Fruit fly (Drosophila melanogaster) whole organism, embryonic: ENCODE data around the gene eIF2Bepsilon.
A peak's percentile ranks its signal among the peaks of the same experiment; 100 is the strongest.

Experiments used
- Atf3 ChIP-seq: fragments of 200-800 bp; sonication (Bioruptor generic); optimal IDR thresholded peaks from 3 replicates; lab custom pipeline; 2016; ENCODE audit warnings: missing biosample characterization, missing genetic modification characterization
- CG10462 ChIP-seq: fragments of 200-800 bp; sonication (Bioruptor generic); optimal IDR thresholded peaks from 2 replicates; lab custom pipeline; 2016; ENCODE audit warnings: missing biosample characterization, missing genetic modification characterization
- CG10979 ChIP-seq: fragments of 200-800 bp; sonication (Bioruptor generic); optimal IDR thresholded peaks from 2 replicates; lab custom pipeline; 2018; ENCODE audit warnings: missing biosample characterization, mild to moderate bottlenecking, missing genetic modification characterization, moderate library complexity
- CG11504 ChIP-seq: fragments of 200-800 bp; sonication (Bioruptor generic); optimal IDR thresholded peaks from 3 replicates; lab custom pipeline; 2019; ENCODE audit warnings: missing biosample characterization, mild to moderate bottlenecking, missing genetic modification characterization, moderate library complexity
- CG13123 ChIP-seq: fragments of 200-800 bp; sonication (Bioruptor generic); optimal IDR thresholded peaks from 2 replicates; lab custom pipeline; 2016; ENCODE audit warnings: missing biosample characterization, missing genetic modification characterization
- CG13296 ChIP-seq: fragments of 200-800 bp; sonication (Bioruptor generic); optimal IDR thresholded peaks from 3 replicates; lab custom pipeline; 2018; ENCODE audit warnings: missing biosample characterization, mild to moderate bottlenecking, missing genetic modification characterization
- CG13624 ChIP-seq: fragments of 200-800 bp; sonication (Bioruptor generic); optimal IDR thresholded peaks from 2 replicates; lab custom pipeline; 2016; ENCODE audit warnings: missing biosample characterization, missing genetic modification characterization
- CG14050 ChIP-seq: fragments of 200-800 bp; sonication (Bioruptor generic); IDR thresholded peaks from 3 replicates; pipeline ENCODE4 v1.3.6; 2022; ENCODE audit warnings: missing biosample characterization, missing genetic modification characterization
- CG14860 ChIP-seq: fragments of 200-800 bp; sonication (Bioruptor generic); IDR thresholded peaks from 3 replicates; pipeline ENCODE4 v1.3.6; 2022; ENCODE audit warnings: missing biosample characterization, missing genetic modification characterization; ENCODE audit not compliant: partially characterized antibody
- CG17385 ChIP-seq: fragments of 200-800 bp; sonication (Bioruptor generic); optimal IDR thresholded peaks from 3 replicates; lab custom pipeline; 2018; ENCODE audit warnings: missing biosample characterization, mild to moderate bottlenecking, missing genetic modification characterization
- CG2129 ChIP-seq: fragments of 200-800 bp; sonication (Bioruptor generic); IDR thresholded peaks from 2 replicates; pipeline ENCODE4 v1.3.6; 2022; ENCODE audit warnings: missing biosample characterization, missing genetic modification characterization; ENCODE audit not compliant: partially characterized antibody
- CG4328 ChIP-seq: fragments of 200-800 bp; sonication (Bioruptor generic); optimal IDR thresholded peaks from 3 replicates; lab custom pipeline; 2017; ENCODE audit warnings: missing biosample characterization, missing genetic modification reagents, missing genetic modification characterization
- CG6689 ChIP-seq: fragments of 200-800 bp; sonication (Bioruptor generic); IDR thresholded peaks from 2 replicates; pipeline ENCODE4 v1.3.6; 2022; ENCODE audit warnings: missing biosample characterization, missing genetic modification characterization
- CG6854 ChIP-seq: fragments of 200-800 bp; sonication (Bioruptor generic); optimal IDR thresholded peaks from 3 replicates; lab custom pipeline; 2017; ENCODE audit warnings: missing biosample characterization, mild to moderate bottlenecking, missing genetic modification characterization
- CG7372 ChIP-seq: fragments of 200-800 bp; sonication (Bioruptor generic); IDR thresholded peaks from 2 replicates; pipeline ENCODE4 v1.3.6; 2022; ENCODE audit warnings: missing biosample characterization, missing genetic modification characterization
- CG7839 ChIP-seq: fragments of 200-800 bp; sonication (Bioruptor generic); optimal IDR thresholded peaks from 3 replicates; lab custom pipeline; 2018; ENCODE audit warnings: missing biosample characterization, mild to moderate bottlenecking, missing genetic modification characterization, moderate library complexity
- CG9215 ChIP-seq: fragments of 200-800 bp; sonication (Bioruptor generic); IDR thresholded peaks from 2 replicates; pipeline ENCODE4 v1.3.6; 2022; ENCODE audit warnings: missing biosample characterization, missing genetic modification characterization
- Dip3 ChIP-seq: fragments of 200-800 bp; sonication (Bioruptor generic); optimal IDR thresholded peaks from 3 replicates; lab custom pipeline; 2016; ENCODE audit warnings: missing biosample characterization, missing genetic modification characterization
- E2f1 ChIP-seq: fragments of 200-800 bp; sonication (Bioruptor generic); IDR thresholded peaks from 2 replicates; pipeline ENCODE4 v1.3.6; 2022; ENCODE audit warnings: missing biosample characterization, missing genetic modification characterization
- HmgD ChIP-seq: fragments of 200-800 bp; sonication (Bioruptor generic); optimal IDR thresholded peaks from 3 replicates; lab custom pipeline; 2016; ENCODE audit warnings: missing biosample characterization, missing genetic modification characterization
- Jarid2 ChIP-seq: fragments of 200-800 bp; sonication (Bioruptor generic); optimal IDR thresholded peaks from 3 replicates; lab custom pipeline; 2017; ENCODE audit warnings: mild to moderate bottlenecking, missing biosample characterization, missing genetic modification reagents, missing genetic modification characterization
- Med ChIP-seq: fragments of 200-800 bp; sonication (Bioruptor generic); peaks from one replicate; lab custom pipeline; 2016; ENCODE audit warnings: missing biosample characterization, missing genetic modification characterization, mild to moderate bottlenecking, inconsistent platforms, moderate library complexity
- Nf-YC ChIP-seq: fragments of 200-800 bp; optimal IDR thresholded peaks from 3 replicates; lab custom pipeline; 2019; ENCODE audit warnings: missing biosample characterization, mild to moderate bottlenecking, missing genetic modification characterization, moderate library complexity
- Ptx1 ChIP-seq: fragments of 200-800 bp; sonication (Bioruptor generic); IDR thresholded peaks from 2 replicates; pipeline ENCODE4 v1.3.6; 2022; ENCODE audit warnings: missing biosample characterization, missing genetic modification characterization
- Sry-δ ChIP-seq: fragments of 200-800 bp; sonication (Bioruptor generic); optimal IDR thresholded peaks from 2 replicates; lab custom pipeline; 2016; ENCODE audit warnings: missing biosample characterization, missing genetic modification characterization
- Ssrp ChIP-seq: fragments of 200-800 bp; sonication (Bioruptor generic); optimal IDR thresholded peaks from 2 replicates; lab custom pipeline; 2018; ENCODE audit warnings: missing biosample characterization, mild to moderate bottlenecking, missing genetic modification characterization, moderate library complexity
- Trl ChIP-seq, 3 experiments: fragments of >200 bp in 2 of 3; fragments of 200-800 bp in 1 of 3; sonication (Bioruptor generic) in 1 of 3; optimal IDR thresholded peaks; 2 replicates in 1 of 3; 3 replicates in 2 of 3; lab custom pipeline; 2016 to 2017; ENCODE audit warnings: missing biosample characterization in 1 of 3, missing genetic modification characterization in 1 of 3
- Usf ChIP-seq: fragments of 200-800 bp; sonication (Bioruptor generic); optimal IDR thresholded peaks from 2 replicates; lab custom pipeline; 2017; ENCODE audit warnings: missing genotype, missing biosample characterization, missing genetic modification characterization
- az2 ChIP-seq: fragments of 200-800 bp; sonication (Bioruptor generic); optimal IDR thresholded peaks from 3 replicates; lab custom pipeline; 2016; ENCODE audit warnings: missing biosample characterization, missing genetic modification characterization
- br ChIP-seq: fragments of >200 bp; optimal IDR thresholded peaks from 2 replicates; lab custom pipeline; 2017
- bsh ChIP-seq, 2 experiments: fragments of 200-800 bp; sonication (Bioruptor generic); optimal IDR thresholded peaks; 2 replicates each; lab custom pipeline; 2017 to 2018; ENCODE audit warnings: mild to moderate bottlenecking in 2 of 2, missing biosample characterization in 2 of 2, missing genetic modification characterization in 2 of 2, moderate library complexity in 1 of 2
- caup ChIP-seq: fragments of 200-800 bp; sonication (Bioruptor generic); optimal IDR thresholded peaks from 3 replicates; lab custom pipeline; 2017; ENCODE audit warnings: missing biosample characterization, mild to moderate bottlenecking, missing genetic modification characterization, moderate library complexity; ENCODE audit not compliant: severe bottlenecking
- cwo ChIP-seq: fragments of 200-800 bp; sonication (Bioruptor generic); optimal IDR thresholded peaks from 3 replicates; lab custom pipeline; 2017; ENCODE audit warnings: missing biosample characterization, missing genetic modification characterization, mild to moderate bottlenecking, moderate library complexity, missing genetic modification reagents
- dati ChIP-seq: fragments of 200-800 bp; sonication (Bioruptor generic); IDR thresholded peaks from 2 replicates; pipeline ENCODE4 v1.3.6; 2022; ENCODE audit warnings: missing biosample characterization, missing genetic modification characterization
- dm ChIP-seq: fragments of 200-800 bp; sonication (Bioruptor generic); optimal IDR thresholded peaks from 3 replicates; lab custom pipeline; 2016; ENCODE audit warnings: missing biosample characterization, missing genetic modification characterization
- hkb ChIP-seq, 2 experiments: fragments of 200-800 bp in 1 of 2; fragments of >200 bp in 1 of 2; sonication (Bioruptor generic) in 1 of 2; IDR thresholded peaks in 1 of 2; optimal IDR thresholded peaks in 1 of 2; 2 replicates each; pipeline versions ENCODE4 v1.3.6 to Lab custom; 2017 to 2022; ENCODE audit warnings: missing biosample characterization in 1 of 2, missing genetic modification characterization in 1 of 2
- hth ChIP-seq: fragments of >200 bp; optimal IDR thresholded peaks from 2 replicates; lab custom pipeline; 2017; ENCODE audit warnings: inconsistent platforms
- pan ChIP-seq, 4 experiments: fragments of >200 bp in 3 of 4; fragments of 200-800 bp in 1 of 4; sonication (Bioruptor generic) in 1 of 4; optimal IDR thresholded peaks in 3 of 4; IDR thresholded peaks in 1 of 4; 2 replicates each; pipeline versions ENCODE4 v1.3.6 to Lab custom; 2017 to 2022; ENCODE audit warnings: missing biosample characterization in 2 of 4, missing genetic modification characterization in 2 of 4, mixed read lengths in 1 of 4
- peb ChIP-seq: fragments of 200-800 bp; sonication (Bioruptor generic); IDR thresholded peaks from 2 replicates; pipeline ENCODE4 v1.3.6; 2022; ENCODE audit warnings: missing biosample characterization, missing genetic modification characterization
- schlank ChIP-seq: fragments of 200-800 bp; sonication (Bioruptor generic); optimal IDR thresholded peaks from 2 replicates; lab custom pipeline; 2018; ENCODE audit warnings: missing biosample characterization, mild to moderate bottlenecking, missing genetic modification characterization
- scrt ChIP-seq: fragments of 200-800 bp; sonication (Bioruptor generic); optimal IDR thresholded peaks from 2 replicates; lab custom pipeline; 2018; ENCODE audit warnings: missing biosample characterization, mild to moderate bottlenecking, missing genetic modification characterization, moderate library complexity
- sna ChIP-seq: fragments of 200-800 bp; sonication (Bioruptor generic); IDR thresholded peaks from 2 replicates; pipeline ENCODE4 v1.3.6; 2022; ENCODE audit warnings: missing biosample characterization, missing genetic modification characterization; ENCODE audit not compliant: partially characterized antibody
- tio ChIP-seq: fragments of 200-800 bp; sonication (Bioruptor generic); optimal IDR thresholded peaks from 2 replicates; lab custom pipeline; 2017; ENCODE audit warnings: missing biosample characterization, missing genetic modification characterization, inconsistent platforms
- unpg ChIP-seq: fragments of 200-800 bp; sonication (Bioruptor generic); optimal IDR thresholded peaks from 3 replicates; lab custom pipeline; 2018; ENCODE audit warnings: missing biosample characterization, mild to moderate bottlenecking, missing genetic modification characterization, moderate library complexity
- wdn ChIP-seq: fragments of 200-800 bp; sonication (Bioruptor generic); IDR thresholded peaks from 2 replicates; pipeline ENCODE4 v1.3.6; 2022; ENCODE audit warnings: missing biosample characterization, missing genetic modification characterization
- zfh1 ChIP-seq: fragments of 200-800 bp; sonication (Bioruptor generic); IDR thresholded peaks from 3 replicates; pipeline ENCODE4 v1.3.6; 2022; ENCODE audit warnings: missing biosample characterization, missing genetic modification characterization

eIF2Bepsilon gene

dm6 chrX:1943337-1944244 is 20.9 kb upstream of the eIF2Bepsilon start (continued):
- TF ChIP-seq schlank (tag; lab: Kevin White, UChicago) = peak; percentile 56
- peak; percentile 58 for TF ChIP-seq Ptx1 (GFP tag; lab: Robert Waterston, UW)
- no peak for TF ChIP-seq HmgD (GFP tag; lab: Kevin White, UChicago)
- TF ChIP-seq CG13296 (GFP tag; lab: Kevin White, UChicago) = peak; percentile 47
- peak; percentile 63 for TF ChIP-seq CG13624 (GFP tag; lab: Kevin White, UChicago)
- peak; percentile 37 for TF ChIP-seq CG7372
- TF ChIP-seq CG14860 (GFP tag; lab: Robert Waterston, UW) = no peak
- TF ChIP-seq CG4328 = peak; percentile 5
- peak; percentile 6 for TF ChIP-seq CG10462 (GFP tag; lab: Kevin White, UChicago)
- TF ChIP-seq unpg = peak; percentile 72
- no peak for TF ChIP-seq hth
- TF ChIP-seq CG10979 (tag; lab: Kevin White, UChicago) = peak; percentile 88
- TF ChIP-seq CG17385 (GFP tag; lab: Kevin White, UChicago) = peak; percentile 74
- peak; percentile 43; the same call in 1 of the 2 replicates for TF ChIP-seq wdn (GFP tag; lab: Robert Waterston, UW)
- peak; percentile 79 for TF ChIP-seq Ssrp (tag; lab: Kevin White, UChicago)
- peak; percentile 82 for TF ChIP-seq CG11504 (tag; lab: Kevin White, UChicago)
- peak in 1 of 2 experiments; percentile 85 for TF ChIP-seq bsh (GFP tag; optimal IDR thresholded peaks at IDR 0.05; lab: Kevin White, UChicago)
- TF ChIP-seq hkb (optimal IDR thresholded peaks at IDR 0.05; lab: Kevin White, UChicago) = no peak
- TF ChIP-seq hkb (GFP tag; IDR thresholded peaks at IDR 0.05; lab: Robert Waterston, UW) = peak; percentile 61
- TF ChIP-seq CG7839 (tag; lab: Kevin White, UChicago) = peak; percentile 85
- TF ChIP-seq zfh1 (GFP tag; lab: Robert Waterston, UW) = peak; percentile 46; the same call in 1 of the 3 replicates
- no peak for TF ChIP-seq dati
- TF ChIP-seq az2 (GFP tag; lab: Kevin White, UChicago) = peak; percentile 60
- peak; percentile 39; the same call in 1 of the 2 replicates for TF ChIP-seq E2f1 (GFP tag; lab: Robert Waterston, UW)
- peak; percentile 79 for TF ChIP-seq Dip3 (GFP tag; lab: Kevin White, UChicago)
- peak; percentile 5 for TF ChIP-seq caup (GFP tag; lab: Kevin White, UChicago)
- TF ChIP-seq Usf (GFP tag; lab: Kevin White, UChicago) = peak; percentile 71
- TF ChIP-seq CG6854 (GFP tag; lab: Kevin White, UChicago) = peak; percentile 33
- peak; percentile 93 for TF ChIP-seq Med
- TF ChIP-seq CG13123 (GFP tag; lab: Kevin White, UChicago) = peak; percentile 3
- peak; percentile 33 for TF ChIP-seq Jarid2 (GFP tag; lab: Kevin White, UChicago)
- no peak for TF ChIP-seq CG2129 (GFP tag; lab: Robert Waterston, UW)
- peak; percentile 50 for TF ChIP-seq cwo (GFP tag; lab: Kevin White, UChicago)
- TF ChIP-seq sna (GFP tag; lab: Robert Waterston, UW) = no peak
- TF ChIP-seq Atf3 = peak; percentile 38
- no peak for TF ChIP-seq br (lab: Kevin White, UChicago)
- TF ChIP-seq scrt = peak; percentile 66
- TF ChIP-seq Nf-YC (tag; lab: Kevin White, UChicago) = peak; percentile 49
- peak; percentile 82 to 90 for TF ChIP-seq Trl (optimal IDR thresholded peaks at IDR 0.05; lab: Kevin White, UChicago)
- TF ChIP-seq Trl (GFP tag; optimal IDR thresholded peaks at IDR 0.05; lab: Kevin White, UChicago) = peak; percentile 19
- 0 out of 3 replicates have a peak, but pooled peaks have one; percentile 10 for TF ChIP-seq CG14050 (GFP tag; lab: Robert Waterston, UW)
- TF ChIP-seq CG9215 (GFP tag; lab: Robert Waterston, UW) = peak; percentile 35; the same call in 1 of the 2 replicates
- TF ChIP-seq pan (optimal IDR thresholded peaks at IDR 0.05; lab: Kevin White, UChicago) = no peak
- peak in 1 of 2 experiments; percentile 63 for TF ChIP-seq pan (GFP tag; optimal IDR thresholded peaks at IDR 0.05 in 1 of 2, IDR thresholded peaks at IDR 0.05 in 1 of 2)
- no peak for TF ChIP-seq peb
- peak; percentile 17 for TF ChIP-seq Sry-δ (GFP tag; lab: Kevin White, UChicago)
- TF ChIP-seq CG6689 (GFP tag; lab: Robert Waterston, UW) = peak; percentile 46
- peak; percentile 42 for TF ChIP-seq dm (GFP tag; lab: Kevin White, UChicago)
- peak; percentile 73 for TF ChIP-seq tio (GFP tag; lab: Kevin White, UChicago)
